Worm (Caenorhabditis elegans) whole organism, L3 larva: ENCODE results near the gene pssy-2.

Source experiments
- ama-1 ChIP-seq: fragments of 150-350 bp; optimal IDR thresholded peaks from 2 replicates; lab custom pipeline; 2018
- daf-12 ChIP-seq: fragments of 150-350 bp; optimal IDR thresholded peaks from 2 replicates; lab custom pipeline; 2014; ENCODE audit warnings: missing biosample characterization, missing genetic modification reagents, missing genetic modification characterization
- eor-1 ChIP-seq, 2 experiments: fragments of 150-350 bp; optimal IDR thresholded peaks; 2 replicates each; lab custom pipeline; 2014 to 2018; ENCODE audit warnings: missing biosample characterization in 2 of 2, missing genetic modification characterization in 2 of 2
- nfya-1 ChIP-seq: sonication (generic microtip); optimal IDR thresholded peaks from 2 replicates; lab custom pipeline; 2017; ENCODE audit warnings: missing genetic modification characterization, mild to moderate bottlenecking, missing compliant biosample characterization, antibody characterized with exemption, moderate library complexity; ENCODE audit not compliant: insufficient read depth
- nhr-12 ChIP-seq: fragments of 150-350 bp; optimal IDR thresholded peaks from 2 replicates; lab custom pipeline; 2014; ENCODE audit warnings: missing biosample characterization, missing genetic modification characterization
- nhr-28 ChIP-seq: fragments of 150-350 bp; optimal IDR thresholded peaks from 2 replicates; lab custom pipeline; 2014; ENCODE audit warnings: missing biosample characterization, missing genetic modification characterization
- skn-1 ChIP-seq: fragments of 150-350 bp; optimal IDR thresholded peaks from 2 replicates; lab custom pipeline; 2014; ENCODE audit warnings: missing biosample characterization, missing genetic modification characterization
- snpc-4 ChIP-seq: fragments of 150-350 bp; optimal IDR thresholded peaks from 2 replicates; lab custom pipeline; 2014; ENCODE audit warnings: missing biosample characterization, missing genetic modification characterization

DNA sequence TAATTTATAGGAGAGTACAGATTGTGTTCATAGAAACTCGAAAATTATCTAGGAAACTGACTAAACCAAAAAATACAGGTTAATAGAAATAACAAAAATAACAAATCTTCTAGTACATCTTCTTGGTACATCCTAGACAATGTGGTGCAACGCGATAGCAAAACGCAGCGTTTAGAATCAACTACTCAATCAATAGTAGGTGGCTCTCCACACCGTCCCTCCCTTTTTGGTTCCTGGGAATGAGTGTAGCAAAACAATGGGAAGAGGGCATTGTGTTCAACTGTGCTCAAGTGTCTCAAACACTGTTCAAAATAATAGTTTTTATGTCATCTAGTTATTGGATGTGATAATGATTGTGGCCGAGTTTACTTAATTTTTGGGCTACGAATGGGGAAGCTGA is 5.1 kb downstream of the pssy-2 start, which contains the start of gene T27E9.6:
- TF ChIP-seq nhr-12 (tag; lab: Kevin White, UChicago) (no peak), ama-1 (lab: Kevin White, UChicago) (no peak), skn-1 (tag; lab: Kevin White, UChicago) (no peak), eor-1 (tag; optimal IDR thresholded peaks at IDR 0.05; lab: Kevin White, UChicago) (no peak), nhr-28 (tag; lab: Kevin White, UChicago) (no peak), nfya-1 (tag; lab: Kevin White, UChicago) (no peak), snpc-4 (tag; lab: Kevin White, UChicago) (no peak), daf-12 (no peak)
